Worm (Caenorhabditis elegans): ENCODE results near the gene Y59H11AR.4.

The Y59H11AR.4 gene

DNA sequence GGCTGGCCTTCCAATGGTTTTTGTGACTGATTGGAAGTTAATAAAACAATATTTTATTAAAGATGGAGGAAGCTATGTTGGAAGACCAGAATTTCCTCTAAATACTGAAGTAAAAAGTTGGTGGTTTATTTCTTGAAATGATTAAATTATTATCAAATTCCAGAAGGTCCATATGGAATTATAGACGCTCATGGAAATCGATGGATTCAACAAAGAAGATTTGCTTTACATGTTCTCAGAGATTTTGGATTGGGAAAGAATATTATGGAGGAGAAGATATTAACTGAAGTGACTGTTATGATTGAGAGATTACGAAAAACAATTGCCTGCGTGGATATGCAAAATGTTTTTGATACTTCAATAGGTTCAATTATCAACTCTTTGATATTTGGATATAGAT lies 14.8 kb upstream of the Y59H11AR.4 start:
- TF ChIP-seq unc-62 (GFP tag; optimal IDR thresholded peaks at IDR 0.05) (no peak), crh-2 (tag; optimal IDR thresholded peaks at IDR 0.05) (no peak), snpc-4 (tag; optimal IDR thresholded peaks at IDR 0.05) (no peak), elt-1 (tag; optimal IDR thresholded peaks at IDR 0.05) (no peak), mdl-1 (tag; optimal IDR thresholded peaks at IDR 0.05) (no peak), skn-1 (tag; optimal IDR thresholded peaks at IDR 0.05) (no peak), ztf-1 (GFP tag; conservative IDR thresholded peaks at IDR 0.05) (no peak), alr-1 (tag; optimal IDR thresholded peaks at IDR 0.05) (no peak), peb-1 (tag; optimal IDR thresholded peaks at IDR 0.05) (no peak), nhr-21 (tag; optimal IDR thresholded peaks at IDR 0.05) (no peak), ama-1 (optimal IDR thresholded peaks at IDR 0.05) (no peak), ztf-11 (tag; optimal IDR thresholded peaks at IDR 0.05) (no peak), lin-39 (tag; optimal IDR thresholded peaks at IDR 0.05) (no peak), F13H6.1 (tag; optimal IDR thresholded peaks at IDR 0.05) (no peak)

DNA sequence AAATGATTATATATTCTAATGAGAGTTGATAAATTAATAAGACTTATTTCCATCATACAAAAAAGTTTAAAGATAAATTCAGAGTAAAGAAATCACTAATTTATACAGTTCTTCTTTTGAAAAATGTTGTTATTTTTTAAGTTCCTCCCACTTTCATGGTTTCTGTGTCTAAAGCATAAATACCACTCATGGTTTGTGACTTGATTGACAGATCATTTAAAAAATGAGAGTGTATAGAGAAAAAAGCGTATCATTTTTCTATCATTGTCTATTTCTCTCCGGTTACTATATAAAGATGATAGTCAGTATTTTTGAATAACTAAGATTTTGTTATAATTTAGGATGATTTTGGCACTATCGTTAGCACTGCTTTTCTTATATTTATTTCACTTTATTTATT lies 14.1 kb upstream of the Y59H11AR.4 start, which contains the start of gene cyp-33E3:
Gene cyp-33E3, plus strand, starts transcription at position 316 of the 400 bp plus-strand sequence.
- TF ChIP-seq crh-2 (tag; optimal IDR thresholded peaks at IDR 0.05) (no peak), fos-1 (tag; optimal IDR thresholded peaks at IDR 0.05) (peak; percentile 40)

DNA sequence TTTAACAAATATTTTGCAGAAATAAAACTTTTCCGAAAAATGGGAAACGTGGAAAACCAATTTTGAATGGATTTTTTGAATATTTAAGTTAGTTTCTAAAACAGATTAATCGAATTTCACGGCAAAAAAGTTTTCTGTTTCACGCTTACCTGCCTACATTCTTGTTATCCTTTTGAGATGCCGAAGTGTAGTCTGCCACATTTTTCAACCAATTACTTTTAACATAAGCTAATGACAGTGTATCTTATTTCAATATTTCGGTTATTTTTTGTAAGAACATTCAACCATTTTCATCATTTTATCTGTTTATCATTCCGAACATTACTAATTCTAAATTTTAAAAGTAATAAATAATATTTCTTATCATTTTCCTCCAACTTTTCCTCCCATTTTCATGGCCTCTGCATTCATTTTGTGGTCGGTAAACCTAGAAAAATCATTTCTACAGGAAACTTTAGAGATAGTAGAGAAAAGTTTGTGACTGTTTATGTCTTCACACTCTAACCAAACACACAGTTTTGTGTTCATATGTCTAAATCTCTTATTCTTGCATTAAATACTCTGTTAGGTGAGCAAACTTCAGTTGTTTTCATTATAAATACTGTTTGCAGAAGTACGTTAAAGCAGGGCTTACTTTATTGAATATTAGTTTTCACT lies 11.5 kb upstream of the Y59H11AR.4 start, which contains the start of the genes F42A9.17 and cyp-33E2:
Gene F42A9.17, minus strand, starts transcription at position 51 of the 657 bp plus-strand sequence.
Gene cyp-33E2, plus strand, starts transcription at position 449 of the 657 bp plus-strand sequence.
- TF ChIP-seq alr-1 (tag; optimal IDR thresholded peaks at IDR 0.05) (no peak), unc-39 (tag; optimal IDR thresholded peaks at IDR 0.05) (no peak), zag-1 (tag; optimal IDR thresholded peaks at IDR 0.05) (no peak), ZK546.5 (tag; optimal IDR thresholded peaks at IDR 0.05) (no peak), elt-1 (tag; optimal IDR thresholded peaks at IDR 0.05) (no peak), mab-5 (tag; optimal IDR thresholded peaks at IDR 0.05) (no peak), mdl-1 (tag; optimal IDR thresholded peaks at IDR 0.05) (no peak), F13H6.1 (tag; optimal IDR thresholded peaks at IDR 0.05) (no peak), ztf-4 (tag; optimal IDR thresholded peaks at IDR 0.05) (no peak), crh-2 (tag; optimal IDR thresholded peaks at IDR 0.05) (peak; percentile 35), elt-3 (tag; optimal IDR thresholded peaks at IDR 0.05) (no peak), sma-9 (GFP tag; optimal IDR thresholded peaks at IDR 0.05) (peak; percentile 12), sma-9 (tag; optimal IDR thresholded peaks at IDR 0.05) (no peak), snpc-4 (tag; optimal IDR thresholded peaks at IDR 0.05) (no peak), fos-1 (tag; optimal IDR thresholded peaks at IDR 0.05) (peak; percentile 93), gmeb-1 (tag; optimal IDR thresholded peaks at IDR 0.05) (peak; percentile 21)

DNA sequence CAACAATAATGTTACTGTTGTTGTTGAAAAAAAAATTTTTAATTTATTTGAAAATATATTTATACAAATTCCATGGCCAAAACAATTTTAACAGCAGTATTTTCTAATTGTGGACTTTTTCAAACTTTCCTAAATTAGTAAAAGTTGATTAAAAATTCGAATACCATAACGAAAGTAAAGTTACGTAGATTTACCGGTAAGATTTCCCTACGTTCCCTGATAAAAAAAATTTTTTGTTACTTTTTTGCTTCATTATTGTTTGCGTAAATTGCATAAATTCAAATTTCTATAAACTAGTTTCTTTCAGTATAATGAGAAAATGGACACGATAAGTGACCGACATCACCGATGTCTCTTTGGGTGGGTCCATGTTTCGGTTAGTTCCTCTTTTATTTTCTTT lies 8.4 kb upstream of the Y59H11AR.4 start, which contains the start of gene F42A9.6:
Gene F42A9.6, plus strand, starts transcription at position 301 of the 400 bp plus-strand sequence.
- no peak for TF ChIP-seq nhr-77 (tag; optimal IDR thresholded peaks at IDR 0.05)

DNA sequence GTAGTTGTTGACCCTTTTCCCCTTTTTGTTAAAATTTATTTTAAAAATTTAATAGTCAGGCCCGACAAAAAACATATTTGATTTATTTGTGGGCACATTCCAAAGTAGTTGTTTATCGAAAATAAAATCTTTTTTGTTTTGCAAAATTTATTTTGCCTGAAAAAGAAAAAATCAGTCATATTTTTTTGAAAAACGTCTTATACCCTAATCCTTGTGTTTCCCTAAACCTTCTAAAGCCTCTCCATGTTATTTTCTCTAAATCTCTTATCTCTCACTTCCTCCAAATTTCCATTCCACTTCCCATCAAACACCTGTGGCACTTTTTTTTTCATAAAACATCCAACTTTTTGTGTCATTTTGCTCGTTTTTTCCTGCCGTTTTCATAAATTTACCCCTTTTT lies 7.6 kb upstream of the Y59H11AR.4 start:
- TF ChIP-seq ceh-82 (tag; optimal IDR thresholded peaks at IDR 0.05), result no peak
- TF ChIP-seq nhr-77 (tag; optimal IDR thresholded peaks at IDR 0.05), result no peak
- TF ChIP-seq lin-11 (tag; optimal IDR thresholded peaks at IDR 0.05), result no peak
- TF ChIP-seq R02D3.7 (tag; optimal IDR thresholded peaks at IDR 0.05), result no peak
- no peak for TF ChIP-seq sma-3 (GFP tag; optimal IDR thresholded peaks at IDR 0.05)
- TF ChIP-seq snpc-4 (tag; optimal IDR thresholded peaks at IDR 0.05), result no peak
- no peak for TF ChIP-seq ztf-1 (GFP tag; conservative IDR thresholded peaks at IDR 0.05)
- no peak for TF ChIP-seq lin-13 (GFP tag; optimal IDR thresholded peaks at IDR 0.05)
- peak; percentile 68 for TF ChIP-seq unc-55 (GFP tag; optimal IDR thresholded peaks at IDR 0.05)
- TF ChIP-seq F13H6.1 (tag; optimal IDR thresholded peaks at IDR 0.05), result no peak
- no peak for TF ChIP-seq C34F6.9 (tag; optimal IDR thresholded peaks at IDR 0.05)
- TF ChIP-seq mab-5 (tag; optimal IDR thresholded peaks at IDR 0.05), result peak; percentile 17

DNA sequence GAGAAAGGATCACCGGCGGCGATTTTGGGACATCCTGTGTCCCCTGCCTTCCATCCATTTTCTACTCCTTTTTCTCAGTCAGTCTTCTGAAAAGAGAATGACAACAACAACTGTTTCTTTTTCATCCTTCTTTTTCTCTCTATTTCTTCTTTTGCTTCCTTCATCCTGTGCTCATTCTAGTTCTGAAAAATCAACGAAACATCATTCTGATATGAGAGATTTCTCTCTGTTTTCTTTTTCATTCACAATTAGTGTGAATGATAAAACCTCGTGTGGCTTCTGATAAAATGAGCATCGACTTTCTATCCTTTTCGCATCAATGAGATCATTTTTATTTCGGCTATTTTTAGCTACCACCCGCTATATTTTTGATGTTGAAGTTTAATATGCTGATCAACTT lies 4.7 kb upstream of the Y59H11AR.4 start:
- TF ChIP-seq ama-1 (optimal IDR thresholded peaks at IDR 0.05) (no peak), skn-1 (tag; optimal IDR thresholded peaks at IDR 0.05) (no peak), lsy-2 (tag; optimal IDR thresholded peaks at IDR 0.05) (peak in 1 of 2 experiments; percentile 49), C34F6.9 (tag; optimal IDR thresholded peaks at IDR 0.05) (peak; percentile 66), crh-2 (tag; optimal IDR thresholded peaks at IDR 0.05) (no peak), zag-1 (tag; optimal IDR thresholded peaks at IDR 0.05) (no peak), sma-3 (GFP tag; optimal IDR thresholded peaks at IDR 0.05) (no peak), nhr-129 (tag; optimal IDR thresholded peaks at IDR 0.05) (peak; percentile 48), unc-39 (tag; optimal IDR thresholded peaks at IDR 0.05) (no peak), nhr-11 (tag; optimal IDR thresholded peaks at IDR 0.05) (no peak), ceh-82 (tag; optimal IDR thresholded peaks at IDR 0.05) (no peak), nhr-25 (tag; optimal IDR thresholded peaks at IDR 0.05) (no peak), nhr-23 (tag; optimal IDR thresholded peaks at IDR 0.05) (no peak), unc-55 (GFP tag; optimal IDR thresholded peaks at IDR 0.05) (no peak), alr-1 (tag; optimal IDR thresholded peaks at IDR 0.05) (no peak), sem-4 (tag; optimal IDR thresholded peaks at IDR 0.05) (no peak), ceh-16 (tag; optimal IDR thresholded peaks at IDR 0.05) (no peak), ZK546.5 (tag; optimal IDR thresholded peaks at IDR 0.05) (no peak), gmeb-1 (tag; optimal IDR thresholded peaks at IDR 0.05) (no peak), fos-1 (tag; optimal IDR thresholded peaks at IDR 0.05) (no peak), ztf-1 (GFP tag; conservative IDR thresholded peaks at IDR 0.05) (no peak), nhr-237 (tag; optimal IDR thresholded peaks at IDR 0.05) (no peak), dmd-4 (tag; optimal IDR thresholded peaks at IDR 0.05) (no peak), nhr-10 (tag; optimal IDR thresholded peaks at IDR 0.05) (no peak)
